Worm (Caenorhabditis elegans) whole organism, young adult: ENCODE results near the gene srj-22.

Experiments
- B0261.1 ChIP-seq: sonication (generic microtip); optimal IDR thresholded peaks from 2 replicates; lab custom pipeline; 2016; ENCODE audit warnings: mild to moderate bottlenecking, missing genetic modification characterization, moderate library complexity, missing compliant biosample characterization
- C06A6.2 ChIP-seq: fragments of 200-800 bp; sonication (Bioruptor generic); conservative IDR thresholded peaks from 2 replicates; pipeline ENCODE4 v1.3.6; 2022; ENCODE audit warnings: missing genetic modification characterization, missing compliant biosample characterization
- C17E4.6 ChIP-seq: fragments of 200-800 bp; sonication (Bioruptor generic); IDR thresholded peaks from 2 replicates; pipeline ENCODE4 v1.3.6; 2022; ENCODE audit warnings: missing genetic modification reagents, missing genetic modification characterization, missing compliant biosample characterization
- F23B12.7 ChIP-seq: sonication (generic microtip); optimal IDR thresholded peaks from 2 replicates; lab custom pipeline; 2017; ENCODE audit warnings: missing genetic modification characterization, mild to moderate bottlenecking, missing compliant biosample characterization, antibody characterized with exemption, moderate library complexity; ENCODE audit not compliant: insufficient read depth
- F33H1.4 ChIP-seq: fragments of 200-800 bp; sonication (Bioruptor generic); IDR thresholded peaks from 2 replicates; pipeline ENCODE4 v1.3.6; 2022; ENCODE audit warnings: missing genetic modification reagents, missing genetic modification characterization, missing compliant biosample characterization
- F39B2.1 ChIP-seq: fragments of 200-800 bp; sonication (Bioruptor generic); IDR thresholded peaks from 2 replicates; pipeline ENCODE4 v1.3.6; 2022; ENCODE audit warnings: missing genetic modification reagents, missing genetic modification characterization, missing compliant biosample characterization
- F49E8.2 ChIP-seq: sonication (generic microtip); optimal IDR thresholded peaks from 3 replicates; lab custom pipeline; 2017; ENCODE audit warnings: missing genetic modification characterization, mild to moderate bottlenecking, missing compliant biosample characterization, antibody characterized with exemption, moderate library complexity; ENCODE audit not compliant: insufficient read depth
- F52B5.7 ChIP-seq: sonication (generic microtip); optimal IDR thresholded peaks from 2 replicates; lab custom pipeline; 2016; ENCODE audit warnings: mild to moderate bottlenecking, missing genetic modification characterization, missing compliant biosample characterization
- F55B11.4 ChIP-seq: sonication (generic microtip); optimal IDR thresholded peaks from 2 replicates; lab custom pipeline; 2016; ENCODE audit warnings: missing compliant biosample characterization, missing genetic modification characterization, borderline replicate concordance; ENCODE audit not compliant: insufficient read depth
- Y53G8AR.9 ChIP-seq: fragments of 200-800 bp; sonication (Bioruptor generic); conservative IDR thresholded peaks from 2 replicates; pipeline ENCODE4 v1.3.6; 2022; ENCODE audit warnings: missing genetic modification reagents, missing genetic modification characterization, missing compliant biosample characterization
- ZK185.1 ChIP-seq: sonication (generic microtip); optimal IDR thresholded peaks from 2 replicates; lab custom pipeline; 2016; ENCODE audit warnings: mild to moderate bottlenecking, missing genetic modification characterization, missing compliant biosample characterization; ENCODE audit not compliant: poor library complexity, severe bottlenecking
- akir-1 ChIP-seq: fragments of 200-800 bp; sonication (Bioruptor generic); optimal IDR thresholded peaks from 2 replicates; lab custom pipeline; 2018; ENCODE audit warnings: mild to moderate bottlenecking, missing genetic modification characterization, moderate library complexity, missing compliant biosample characterization
- cebp-1 ChIP-seq, 2 experiments: fragments of 200-800 bp in 1 of 2; sonication (Bioruptor generic) in 1 of 2; sonication (generic microtip) in 1 of 2; IDR thresholded peaks in 1 of 2; optimal IDR thresholded peaks in 1 of 2; 2 replicates each; pipeline versions ENCODE4 v1.3.6 to Lab custom; 2017 to 2022; ENCODE audit warnings: missing compliant biosample characterization in 2 of 2, missing genetic modification characterization in 2 of 2, mild to moderate bottlenecking in 1 of 2, missing genetic modification reagents in 1 of 2, moderate library complexity in 1 of 2
- ceh-27 ChIP-seq: fragments of 200-800 bp; sonication (Bioruptor generic); optimal IDR thresholded peaks from 2 replicates; lab custom pipeline; 2018; ENCODE audit warnings: mild to moderate bottlenecking, missing genetic modification characterization, moderate library complexity, missing compliant biosample characterization
- ceh-58 ChIP-seq: fragments of 200-800 bp; sonication (Bioruptor generic); IDR thresholded peaks from 2 replicates; pipeline ENCODE4 v1.3.6; 2022; ENCODE audit warnings: missing genetic modification characterization, missing compliant biosample characterization
- egl-44 ChIP-seq: fragments of 200-800 bp; sonication (Bioruptor generic); IDR thresholded peaks from 2 replicates; pipeline ENCODE4 v1.3.6; 2022; ENCODE audit warnings: missing genetic modification reagents, missing genetic modification characterization, missing compliant biosample characterization
- fkh-3 ChIP-seq: sonication (generic microtip); optimal IDR thresholded peaks from 2 replicates; lab custom pipeline; 2016; ENCODE audit warnings: mild to moderate bottlenecking, missing genetic modification characterization, missing compliant biosample characterization
- lag-1 ChIP-seq: fragments of 200-800 bp; sonication (Bioruptor generic); IDR thresholded peaks from 2 replicates; pipeline ENCODE4 v1.3.6; 2022; ENCODE audit warnings: missing genetic modification reagents, missing genetic modification characterization, missing compliant biosample characterization
- let-526 ChIP-seq: fragments of 200-800 bp; sonication (Bioruptor generic); IDR thresholded peaks from 2 replicates; pipeline ENCODE4 v1.3.6; 2022; ENCODE audit warnings: missing genetic modification reagents, missing genetic modification characterization, missing compliant biosample characterization
- lin-35 ChIP-seq, 3 experiments: fragments of 150-350 bp in 2 of 3; sonication (generic microtip) in 1 of 3; optimal IDR thresholded peaks; 2 replicates each; lab custom pipeline; 2014 to 2018; ENCODE audit warnings: missing biosample characterization in 3 of 3, missing genetic modification characterization in 3 of 3, missing genetic modification reagents in 3 of 3
- lin-54 ChIP-seq: fragments of 200-800 bp; sonication (Bioruptor generic); optimal IDR thresholded peaks from 2 replicates; lab custom pipeline; 2018; ENCODE audit warnings: mild to moderate bottlenecking, missing genetic modification characterization, missing compliant biosample characterization
- madf-6 ChIP-seq: fragments of 200-800 bp; sonication (Bioruptor generic); IDR thresholded peaks from 2 replicates; pipeline ENCODE4 v1.3.6; 2022; ENCODE audit warnings: missing genetic modification reagents, missing genetic modification characterization, missing compliant biosample characterization
- madf-8 ChIP-seq: fragments of 200-800 bp; sonication (Bioruptor generic); conservative IDR thresholded peaks from 2 replicates; pipeline ENCODE4 v1.3.6; 2022; ENCODE audit warnings: missing genetic modification reagents, missing genetic modification characterization, missing compliant biosample characterization
- mxl-1 ChIP-seq: sonication (generic microtip); optimal IDR thresholded peaks from 2 replicates; lab custom pipeline; 2016; ENCODE audit warnings: missing genetic modification characterization, missing compliant biosample characterization
- nfyb-1 ChIP-seq: fragments of 200-800 bp; sonication (Bioruptor generic); IDR thresholded peaks from 2 replicates; pipeline ENCODE4 v1.3.6; 2022; ENCODE audit warnings: missing genetic modification reagents, missing genetic modification characterization, missing compliant biosample characterization
- nhr-80 ChIP-seq: sonication (generic microtip); optimal IDR thresholded peaks from 2 replicates; lab custom pipeline; 2016; ENCODE audit warnings: missing genetic modification characterization, missing compliant biosample characterization
- repo-1 ChIP-seq: sonication (generic microtip); optimal IDR thresholded peaks from 2 replicates; lab custom pipeline; 2017; ENCODE audit warnings: mild to moderate bottlenecking, missing genetic modification characterization, missing compliant biosample characterization
- snpc-3.4 ChIP-seq: sonication (generic microtip); optimal IDR thresholded peaks from 2 replicates; lab custom pipeline; 2017; ENCODE audit warnings: missing genetic modification characterization, mild to moderate bottlenecking, missing compliant biosample characterization, antibody characterized with exemption, moderate library complexity, missing genotype, missing genetic modification reagents
- tlf-1 ChIP-seq: fragments of 200-800 bp; sonication (Bioruptor generic); optimal IDR thresholded peaks from 2 replicates; lab custom pipeline; 2018; ENCODE audit warnings: mild to moderate bottlenecking, missing genetic modification characterization, missing compliant biosample characterization
- unc-62 ChIP-seq: fragments of 150-350 bp; optimal IDR thresholded peaks from 2 replicates; lab custom pipeline; 2014; ENCODE audit warnings: missing biosample characterization, missing genetic modification reagents, missing genetic modification characterization
- zfh-2 ChIP-seq: fragments of 200-800 bp; sonication (Bioruptor generic); conservative IDR thresholded peaks from 2 replicates; pipeline ENCODE4 v1.3.6; 2022; ENCODE audit warnings: missing genetic modification reagents, missing genetic modification characterization, missing compliant biosample characterization
- zim-3 ChIP-seq: sonication (generic microtip); optimal IDR thresholded peaks from 2 replicates; lab custom pipeline; 2017; ENCODE audit warnings: mild to moderate bottlenecking, missing genetic modification characterization, moderate library complexity, missing compliant biosample characterization
- ztf-22 ChIP-seq: fragments of 200-800 bp; sonication (Bioruptor generic); optimal IDR thresholded peaks from 2 replicates; lab custom pipeline; 2018; ENCODE audit warnings: mild to moderate bottlenecking, missing genetic modification characterization, moderate library complexity, missing compliant biosample characterization
- ztf-25 ChIP-seq: fragments of 200-800 bp; sonication (Bioruptor generic); IDR thresholded peaks from 2 replicates; pipeline ENCODE4 v1.3.6; 2022; ENCODE audit warnings: missing genetic modification reagents, missing genetic modification characterization, missing compliant biosample characterization

srj-22 gene

DNA sequence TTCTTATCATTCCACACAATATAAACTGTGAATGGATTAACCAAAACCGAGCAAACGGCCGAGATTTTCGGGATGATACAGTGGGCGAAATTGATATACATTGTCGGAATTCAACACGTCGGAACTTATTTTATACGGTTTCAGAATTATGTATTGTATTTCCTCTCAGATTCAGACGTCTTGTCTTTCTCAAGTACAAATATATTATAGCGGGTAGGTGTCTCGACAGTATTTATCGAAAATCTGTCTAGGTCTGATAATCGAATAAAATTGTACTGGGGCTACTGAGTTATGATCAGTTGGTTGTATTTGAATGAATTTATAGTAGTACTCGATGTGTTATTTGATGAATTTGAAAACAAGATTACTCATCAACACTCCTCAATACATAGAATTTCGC lies at the start of gene srj-22:
Gene srj-22 (minus strand): TSS at position 101 of the 400 bp plus-strand sequence.
- TF ChIP-seq lag-1 (no peak), ceh-27 (GFP tag; lab: Kevin White, UChicago) (no peak), ztf-25 (no peak), C06A6.2 (GFP tag; lab: Robert Waterston, UW) (no peak), F23B12.7 (tag; lab: Kevin White, UChicago) (no peak), repo-1 (tag; lab: Kevin White, UChicago) (no peak)

DNA sequence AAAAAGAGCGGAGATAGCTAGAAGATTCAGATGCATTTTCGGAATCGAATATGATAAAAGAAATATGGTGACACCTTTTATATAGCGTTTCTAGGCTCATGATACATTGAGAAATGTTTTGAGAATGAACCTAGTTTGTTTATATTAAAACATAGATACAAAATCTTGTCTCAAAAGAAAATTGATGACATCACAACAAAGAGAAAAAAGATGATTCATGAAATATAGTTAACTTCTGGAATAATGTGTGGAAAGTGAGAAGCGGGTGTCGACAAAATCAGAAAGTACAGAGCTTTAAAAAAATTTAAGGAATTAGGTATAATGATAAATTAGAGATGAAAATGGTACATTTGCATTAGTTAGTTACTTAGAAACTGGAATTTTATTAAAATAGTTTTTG lies 49.2 kb upstream of the srj-22 start, which contains the start of gene D1054.10:
Gene D1054.10 (minus strand): TSS at position 101 of the 400 bp plus-strand sequence.
- TF ChIP-seq lin-54 (GFP tag; lab: Kevin White, UChicago) (no peak), F52B5.7 (tag; lab: Kevin White, UChicago) (no peak), ZK185.1 (no peak)

DNA sequence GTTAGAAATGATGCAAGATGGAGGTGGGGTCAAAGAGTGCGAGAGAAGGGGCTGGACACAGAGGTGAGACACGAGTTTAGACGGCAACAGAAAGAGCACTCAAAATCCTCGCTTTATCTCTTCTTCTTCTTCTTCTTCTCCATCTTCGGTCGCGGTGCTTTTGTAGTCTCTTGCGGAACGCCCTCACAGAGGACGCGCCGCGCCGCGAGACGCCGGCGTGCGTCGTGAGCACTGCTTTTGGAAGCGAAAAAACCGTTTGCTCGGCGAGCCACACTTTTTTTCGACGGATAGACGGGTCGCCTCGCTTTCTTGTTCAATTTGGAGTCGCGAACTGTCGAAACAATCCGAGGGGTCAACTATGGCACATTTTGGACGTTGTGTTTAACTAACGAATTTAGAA lies 47.4 kb upstream of the srj-22 start, which contains the start of gene D1054.9:
Gene D1054.9 (minus strand): TSS at position 137 of the 400 bp plus-strand sequence.
- TF ChIP-seq zfh-2 (GFP tag; lab: Robert Waterston, UW) = peak; percentile 89
- TF ChIP-seq akir-1 (GFP tag; lab: Kevin White, UChicago) = no peak
- TF ChIP-seq, all 124 proteins: peak for 1

DNA sequence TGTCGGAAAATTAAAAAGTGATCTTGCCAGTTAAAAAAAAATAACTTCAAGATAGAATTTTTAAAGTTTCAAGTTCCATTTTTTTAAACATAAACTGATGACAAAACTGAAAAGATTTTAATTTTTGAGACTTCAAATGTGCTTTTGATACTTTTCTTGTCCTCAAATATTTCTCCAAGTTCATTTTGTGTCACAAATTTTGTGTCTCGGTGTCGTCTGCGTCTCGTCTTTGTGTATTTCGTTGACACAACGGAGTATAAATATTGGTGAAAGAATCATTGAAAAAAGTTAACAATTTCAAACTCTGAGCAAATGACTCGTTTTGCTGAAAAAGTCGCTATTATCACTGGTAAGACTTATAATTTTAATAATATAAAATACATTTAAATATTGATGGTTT lies 40.5 kb upstream of the srj-22 start, which contains the start of gene D1054.8:
Gene D1054.8 (plus strand): TSS at position 301 of the 400 bp plus-strand sequence.
- no peak for TF ChIP-seq cebp-1 (GFP tag; IDR thresholded peaks at IDR 0.05; lab: Robert Waterston, UW)
- TF ChIP-seq cebp-1 (tag; optimal IDR thresholded peaks at IDR 0.05; lab: Kevin White, UChicago) = no peak
- TF ChIP-seq fkh-3 = no peak
- no peak for TF ChIP-seq lin-35 (GFP tag; optimal IDR thresholded peaks at IDR 0.05; lab: Kevin White, UChicago)
- no peak for TF ChIP-seq akir-1 (GFP tag; lab: Kevin White, UChicago)
- TF ChIP-seq zim-3 (tag; lab: Kevin White, UChicago) = no peak
- no peak for TF ChIP-seq Y53G8AR.9 (GFP tag; lab: Robert Waterston, UW)
- TF ChIP-seq ceh-58 = no peak
- no peak for TF ChIP-seq C17E4.6
- no peak for TF ChIP-seq lag-1
- no peak for TF ChIP-seq F33H1.4 (GFP tag; lab: Robert Waterston, UW)
- no peak for TF ChIP-seq tlf-1 (GFP tag; lab: Kevin White, UChicago)
- TF ChIP-seq nhr-80 (tag; lab: Kevin White, UChicago) = no peak
- TF ChIP-seq nfyb-1 (GFP tag; lab: Robert Waterston, UW) = no peak
- TF ChIP-seq snpc-3.4 (tag; lab: Kevin White, UChicago) = no peak
- TF ChIP-seq mxl-1 (tag; lab: Kevin White, UChicago) = no peak
- TF ChIP-seq ztf-22 (GFP tag; lab: Kevin White, UChicago) = no peak
- TF ChIP-seq B0261.1 (tag; lab: Kevin White, UChicago) = no peak
- TF ChIP-seq F39B2.1 (GFP tag; lab: Robert Waterston, UW) = no peak
- no peak for TF ChIP-seq unc-62
- TF ChIP-seq egl-44 = no peak

DNA sequence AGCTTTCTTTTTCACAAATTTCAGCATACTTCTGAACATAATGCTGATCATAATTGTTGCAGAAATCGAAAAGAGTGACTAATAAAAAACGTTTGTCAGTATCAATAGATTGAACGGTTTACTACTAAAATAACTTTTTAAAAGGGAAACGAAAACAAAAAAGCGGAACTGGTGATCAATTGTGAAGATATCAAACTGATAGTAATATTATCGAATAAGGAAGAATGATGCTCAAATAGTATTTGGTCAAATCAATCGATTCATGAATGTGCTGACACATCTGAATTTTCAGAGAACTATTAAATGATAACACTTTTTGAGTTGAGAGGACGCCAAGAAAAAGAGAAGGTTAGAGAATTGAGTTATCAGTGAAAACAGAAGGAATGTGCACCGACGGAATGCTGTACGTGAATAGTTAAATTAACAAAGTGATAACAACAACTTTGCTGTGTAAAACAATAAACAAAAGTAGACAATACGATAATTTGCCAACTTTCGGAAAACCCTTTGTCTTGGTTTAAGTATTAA lies 33.0 kb upstream of the srj-22 start, which contains the start of gene D1054.5:
Gene D1054.5 (minus strand): TSS at position 51 of the 528 bp plus-strand sequence.
- TF ChIP-seq let-526 (GFP tag; lab: Robert Waterston, UW) (no peak), F55B11.4 (no peak), madf-6 (GFP tag; lab: Robert Waterston, UW) (no peak), nhr-80 (tag; lab: Kevin White, UChicago) (peak; percentile 78), madf-8 (GFP tag; lab: Robert Waterston, UW) (no peak), ztf-25 (no peak), F49E8.2 (tag; lab: Kevin White, UChicago) (no peak)
